Fruit fly (Drosophila melanogaster): Measurements from ENCODE around the gene cyst.

The cyst gene

DNA sequence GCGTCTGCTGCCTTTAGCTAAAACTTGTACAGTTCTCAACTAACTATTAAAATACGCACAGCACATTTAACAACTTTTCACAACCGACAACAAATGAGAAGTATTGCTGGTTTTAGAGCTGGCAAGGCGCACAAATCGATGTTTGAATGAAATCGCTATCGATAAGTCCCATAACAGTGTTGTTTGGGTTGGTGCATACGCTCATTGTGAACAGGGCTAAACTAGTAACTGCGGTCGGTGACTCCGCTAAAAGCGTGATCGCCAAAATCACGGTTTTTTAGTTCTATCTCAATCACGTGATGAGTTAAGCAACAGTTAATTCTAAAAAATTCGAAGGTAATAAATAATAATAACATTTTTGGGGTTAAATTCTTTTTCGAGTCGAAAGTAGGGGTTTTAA lies 55.2 kb downstream of the cyst start, which contains the start of gene Top2 (continued):
- TF ChIP-seq Sox102F (GFP tag; optimal IDR thresholded peaks at IDR 0.05) (no peak), CG8119 (GFP tag; IDR thresholded peaks at IDR 0.05) (no peak), CG6276 (GFP tag; optimal IDR thresholded peaks at IDR 0.05) (no peak), CG3919 (GFP tag; optimal IDR thresholded peaks at IDR 0.05) (no peak), CG4318 (GFP tag; optimal IDR thresholded peaks at IDR 0.05) (no peak), CG34406 (GFP tag; optimal IDR thresholded peaks at IDR 0.05) (no peak), svp (GFP tag) (no peak), Ets21C (GFP tag; optimal IDR thresholded peaks at IDR 0.05) (no peak), ss (GFP tag; optimal IDR thresholded peaks at IDR 0.05) (no peak), topi (GFP tag; optimal IDR thresholded peaks at IDR 0.05) (peak; percentile 10), fkh (GFP tag; optimal IDR thresholded peaks at IDR 0.05) (no peak), CG6792 (GFP tag; optimal IDR thresholded peaks at IDR 0.05) (no peak), Hr4 (GFP tag; optimal IDR thresholded peaks at IDR 0.05) (no peak), Gug (GFP tag; IDR thresholded peaks at IDR 0.05) (no peak), CG16779 (tag; optimal IDR thresholded peaks at IDR 0.05) (no peak), cyc (GFP tag; optimal IDR thresholded peaks at IDR 0.05) (peak; percentile 27)

- TF ChIP-seq CG6792 (GFP tag; optimal IDR thresholded peaks at IDR 0.05) (peak; percentile 28), salr (GFP tag; optimal IDR thresholded peaks at IDR 0.05) (peak in 1 of 2 experiments; percentile 3), pdm3 (GFP tag; optimal IDR thresholded peaks at IDR 0.05) (peak; percentile 41), Lpt (GFP tag; optimal IDR thresholded peaks at IDR 0.05) (peak; percentile 9), Eip75B (GFP tag; optimal IDR thresholded peaks at IDR 0.05) (peak; percentile 45), CG34406 (GFP tag; optimal IDR thresholded peaks at IDR 0.05) (peak; percentile 10), net (GFP tag; optimal IDR thresholded peaks at IDR 0.05) (peak; percentile 27), topi (GFP tag; optimal IDR thresholded peaks at IDR 0.05) (peak; percentile 13), Sox14 (GFP tag; optimal IDR thresholded peaks at IDR 0.05) (peak; percentile 40), CG9139 (GFP tag; optimal IDR thresholded peaks at IDR 0.05) (no peak), CG10631 (GFP tag; optimal IDR thresholded peaks at IDR 0.05) (peak; percentile 37), CG11294 (GFP tag; IDR thresholded peaks at IDR 0.05) (peak; percentile 18; the same call in 1 of the 2 replicates), CG8119 (GFP tag; IDR thresholded peaks at IDR 0.05) (peak; percentile 72), Ets96B (tag; optimal IDR thresholded peaks at IDR 0.05) (no peak), vri (GFP tag; optimal IDR thresholded peaks at IDR 0.05) (no peak), CG6276 (GFP tag; optimal IDR thresholded peaks at IDR 0.05) (peak; percentile 39), cyc (GFP tag; optimal IDR thresholded peaks at IDR 0.05) (peak; percentile 13), Blimp-1 (GFP tag; optimal IDR thresholded peaks at IDR 0.05) (no peak), Smox (GFP tag; optimal IDR thresholded peaks at IDR 0.05) (peak; percentile 30), CG6808 (GFP tag; optimal IDR thresholded peaks at IDR 0.05) (peak; percentile 38), Hr39 (GFP tag; optimal IDR thresholded peaks at IDR 0.05) (peak; percentile 17), achi (GFP tag; optimal IDR thresholded peaks at IDR 0.05) (peak; percentile 49), CG32006 (GFP tag; optimal IDR thresholded peaks at IDR 0.05) (peak; percentile 58), CG10669 (GFP tag; optimal IDR thresholded peaks at IDR 0.05) (no peak), lz (GFP tag; optimal IDR thresholded peaks at IDR 0.05) (peak; percentile 39), ss (GFP tag; optimal IDR thresholded peaks at IDR 0.05) (peak in 1 of 2 experiments; percentile 24), OdsH (GFP tag; optimal IDR thresholded peaks at IDR 0.05) (peak; percentile 43), CG31627 (GFP tag; optimal IDR thresholded peaks at IDR 0.05) (peak; percentile 37), esn (GFP tag; optimal IDR thresholded peaks at IDR 0.05) (peak; percentile 22), dac (GFP tag; optimal IDR thresholded peaks at IDR 0.05) (peak; percentile 29), CG6163 (GFP tag; IDR thresholded peaks at IDR 0.05) (0 out of 3 replicates have a peak, but pooled peaks have one; percentile 61), Eip78C (GFP tag) (peak; percentile 80), Hr38 (GFP tag; optimal IDR thresholded peaks at IDR 0.05) (no peak), fd59A (GFP tag; optimal IDR thresholded peaks at IDR 0.05) (no peak), CG3919 (GFP tag; optimal IDR thresholded peaks at IDR 0.05) (peak; percentile 35), Hr4 (GFP tag; optimal IDR thresholded peaks at IDR 0.05) (peak; percentile 69), CG4318 (GFP tag; optimal IDR thresholded peaks at IDR 0.05) (no peak), CG6854 (GFP tag; optimal IDR thresholded peaks at IDR 0.05) (no peak), CG15336 (GFP tag; IDR thresholded peaks at IDR 0.05) (peak; percentile 59), Gug (GFP tag; IDR thresholded peaks at IDR 0.05) (no peak), eg (GFP tag; IDR thresholded peaks at IDR 0.05) (peak; percentile 62; the same call in 2 of the 3 replicates), acj6 (GFP tag; optimal IDR thresholded peaks at IDR 0.05) (peak; percentile 22), svp (GFP tag) (peak; percentile 54)
These were observed 55.8 kb downstream of the cyst start for dm6 chr2L:19452535-19453317.

Measured in whole organism, prepupa.